Fruit fly (Drosophila melanogaster): ENCODE results near the gene Nuak.

Nuak gene

dm6 chr3R:10356563-10357363, 92.7 kb downstream of the Nuak start (continued):
- TF ChIP-seq E2f2 (GFP tag; IDR thresholded peaks at IDR 0.05) (no peak), CG7987 (GFP tag; optimal IDR thresholded peaks at IDR 0.05) (no peak), CG15269 (tag; optimal IDR thresholded peaks at IDR 0.05) (peak; percentile 79), sna (GFP tag; IDR thresholded peaks at IDR 0.05; ENCODE audit: partially characterized antibody) (no peak), zf30C (GFP tag; optimal IDR thresholded peaks at IDR 0.05) (peak; percentile 97), Camta (GFP tag; optimal IDR thresholded peaks at IDR 0.05) (peak; percentile 57), Abd-B (GFP tag; optimal IDR thresholded peaks at IDR 0.05) (peak; percentile 29), CG9932 (GFP tag; IDR thresholded peaks at IDR 0.05) (no peak), sug (tag; optimal IDR thresholded peaks at IDR 0.05) (no peak), ap (GFP tag; IDR thresholded peaks at IDR 0.05) (no peak), CG12744 (GFP tag; optimal IDR thresholded peaks at IDR 0.05) (peak; percentile 34), Mes4 (GFP tag; optimal IDR thresholded peaks at IDR 0.05) (peak; percentile 67), tio (GFP tag; optimal IDR thresholded peaks at IDR 0.05) (peak; percentile 84), kni (GFP tag; optimal IDR thresholded peaks at IDR 0.05) (no peak), run (tag; optimal IDR thresholded peaks at IDR 0.05) (peak; percentile 67), CG16813 (GFP tag; IDR thresholded peaks at IDR 0.05; ENCODE audit: partially characterized antibody) (no peak), CG6813 (GFP tag; optimal IDR thresholded peaks at IDR 0.05) (peak; percentile 81), Side (GFP tag; optimal IDR thresholded peaks at IDR 0.05) (peak; percentile 83), chn (GFP tag; optimal IDR thresholded peaks at IDR 0.05) (peak; percentile 66), MBD-R2 (GFP tag; IDR thresholded peaks at IDR 0.05) (no peak; the same call in 1 of the 2 replicates), CG14860 (GFP tag; IDR thresholded peaks at IDR 0.05; ENCODE audit: partially characterized antibody) (no peak), Dll (GFP tag; IDR thresholded peaks at IDR 0.05; ENCODE audit: partially characterized antibody) (no peak), Usf (GFP tag; optimal IDR thresholded peaks at IDR 0.05) (peak; percentile 59), CG10431 (GFP tag; optimal IDR thresholded peaks at IDR 0.05) (no peak), zfh1 (GFP tag; IDR thresholded peaks at IDR 0.05) (no peak), Neu2 (GFP tag; optimal IDR thresholded peaks at IDR 0.05; ENCODE audit: borderline replicate concordance) (peak; percentile 15), Taf1 (GFP tag; IDR thresholded peaks at IDR 0.05) (no peak), hth (optimal IDR thresholded peaks at IDR 0.05) (no peak), Hr3 (GFP tag; optimal IDR thresholded peaks at IDR 0.05) (peak; percentile 73), CG10565 (GFP tag; optimal IDR thresholded peaks at IDR 0.05) (no peak), BtbVII (GFP tag; optimal IDR thresholded peaks at IDR 0.05) (peak; percentile 64), maf-S (GFP tag; optimal IDR thresholded peaks at IDR 0.05) (peak; percentile 71), bab2 (GFP tag; optimal IDR thresholded peaks at IDR 0.05) (peak; percentile 77), CG10267 (tag; optimal IDR thresholded peaks at IDR 0.05) (peak; percentile 86), Lhr (GFP tag; optimal IDR thresholded peaks at IDR 0.05) (peak; percentile 55), exex (tag; optimal IDR thresholded peaks at IDR 0.05) (no peak), CG34224 (GFP tag; IDR thresholded peaks at IDR 0.05; ENCODE audit: partially characterized antibody) (no peak), CG11093 (GFP tag; IDR thresholded peaks at IDR 0.05) (peak; percentile 49; the same call in 1 of the 3 replicates), seq (GFP tag; IDR thresholded peaks at IDR 0.05) (no peak), CG15514 (GFP tag; optimal IDR thresholded peaks at IDR 0.05) (peak; percentile 43), ro (GFP tag; IDR thresholded peaks at IDR 0.05) (no peak), pros (GFP tag; optimal IDR thresholded peaks at IDR 0.05) (no peak), CG13424 (tag; optimal IDR thresholded peaks at IDR 0.05) (peak; percentile 83), btn (GFP tag; optimal IDR thresholded peaks at IDR 0.05) (peak; percentile 69), fd64A (GFP tag; optimal IDR thresholded peaks at IDR 0.05) (no peak), knrl (GFP tag; IDR thresholded peaks at IDR 0.05; ENCODE audit: partially characterized antibody) (no peak), hbn (GFP tag; IDR thresholded peaks at IDR 0.05; ENCODE audit: partially characterized antibody) (no peak), E2f1 (GFP tag; IDR thresholded peaks at IDR 0.05) (no peak), B-H1 (GFP tag; IDR thresholded peaks at IDR 0.05) (no peak; the same call in 2 of the 3 replicates)

Measured in whole organism, embryonic.